Worm (Caenorhabditis elegans) whole organism, L2 larva: ENCODE measurements around the gene twk-48.

ENCODE experiments used
- C34F6.9 ChIP-seq: fragments of 150-350 bp; optimal IDR thresholded peaks from 2 replicates; lab custom pipeline; 2014; ENCODE audit warnings: missing biosample characterization, missing genetic modification characterization
- F13H6.1 ChIP-seq: sonication (generic microtip); optimal IDR thresholded peaks from 2 replicates; lab custom pipeline; 2016; ENCODE audit warnings: missing genetic modification characterization, missing compliant biosample characterization
- R02D3.7 ChIP-seq: fragments of 150-350 bp; optimal IDR thresholded peaks from 2 replicates; lab custom pipeline; 2014; ENCODE audit warnings: missing biosample characterization, missing genetic modification characterization
- Y55F3AM.14 ChIP-seq: fragments of 200-800 bp; sonication (Bioruptor generic); optimal IDR thresholded peaks from 2 replicates; lab custom pipeline; 2018; ENCODE audit warnings: mild to moderate bottlenecking, missing genetic modification characterization, missing compliant biosample characterization
- ZK546.5 ChIP-seq: sonication (generic microtip); optimal IDR thresholded peaks from 2 replicates; lab custom pipeline; 2017; ENCODE audit warnings: missing biosample characterization, missing genetic modification characterization
- alr-1 ChIP-seq: fragments of 150-350 bp; optimal IDR thresholded peaks from 2 replicates; lab custom pipeline; 2014; ENCODE audit warnings: missing biosample characterization, missing genetic modification characterization
- aly-2 ChIP-seq: fragments of 150-350 bp; optimal IDR thresholded peaks from 2 replicates; lab custom pipeline; 2014; ENCODE audit warnings: missing biosample characterization, missing genetic modification characterization
- ama-1 ChIP-seq: fragments of 150-350 bp; optimal IDR thresholded peaks from 2 replicates; lab custom pipeline; 2018; ENCODE audit warnings: inconsistent platforms
- blmp-1 ChIP-seq: sonication (generic microtip); optimal IDR thresholded peaks from 2 replicates; lab custom pipeline; 2017; ENCODE audit warnings: missing genetic modification characterization, mild to moderate bottlenecking, missing compliant biosample characterization, antibody characterized with exemption, moderate library complexity; ENCODE audit not compliant: insufficient read depth
- ceh-82 ChIP-seq: fragments of 150-350 bp; optimal IDR thresholded peaks from 2 replicates; lab custom pipeline; 2014; ENCODE audit warnings: missing biosample characterization, missing genetic modification characterization
- crh-2 ChIP-seq: sonication (generic microtip); optimal IDR thresholded peaks from 2 replicates; lab custom pipeline; 2017; ENCODE audit warnings: missing biosample characterization, missing genetic modification characterization
- dmd-4 ChIP-seq: sonication (generic microtip); optimal IDR thresholded peaks from 2 replicates; lab custom pipeline; 2017; ENCODE audit warnings: missing biosample characterization, missing genetic modification characterization
- elt-3 ChIP-seq: sonication (generic microtip); optimal IDR thresholded peaks from 2 replicates; lab custom pipeline; 2017; ENCODE audit warnings: missing biosample characterization, missing genetic modification characterization
- gmeb-1 ChIP-seq: fragments of 150-350 bp; optimal IDR thresholded peaks from 2 replicates; lab custom pipeline; 2014; ENCODE audit warnings: missing biosample characterization, missing genetic modification characterization
- lin-11 ChIP-seq: fragments of 150-350 bp; sonication (generic microtip); optimal IDR thresholded peaks from 2 replicates; lab custom pipeline; 2014; ENCODE audit warnings: missing biosample characterization, missing genetic modification characterization, inconsistent platforms, mixed read lengths
- lin-13 ChIP-seq: fragments of 150-350 bp; optimal IDR thresholded peaks from 2 replicates; lab custom pipeline; 2014; ENCODE audit warnings: missing biosample characterization, missing genetic modification reagents, missing genetic modification characterization
- lin-39 ChIP-seq: fragments of 150-350 bp; optimal IDR thresholded peaks from 2 replicates; lab custom pipeline; 2014; ENCODE audit warnings: missing biosample characterization, missing genetic modification reagents, missing genetic modification characterization
- lsy-2 ChIP-seq, 2 experiments: fragments of 150-350 bp in 1 of 2; sonication (generic microtip) in 1 of 2; optimal IDR thresholded peaks; 2 replicates each; lab custom pipeline; 2014 to 2017; ENCODE audit warnings: missing biosample characterization in 2 of 2, missing genetic modification characterization in 2 of 2
- mdl-1 ChIP-seq, 2 experiments: fragments of 150-350 bp in 1 of 2; sonication (generic microtip) in 1 of 2; optimal IDR thresholded peaks; 2 replicates each; lab custom pipeline; 2017; ENCODE audit warnings: missing biosample characterization in 2 of 2, missing genetic modification characterization in 2 of 2
- nhr-11 ChIP-seq: fragments of 150-350 bp; optimal IDR thresholded peaks from 2 replicates; lab custom pipeline; 2014; ENCODE audit warnings: missing biosample characterization, missing genetic modification characterization
- nhr-12 ChIP-seq: fragments of 150-350 bp; optimal IDR thresholded peaks from 2 replicates; lab custom pipeline; 2014; ENCODE audit warnings: missing biosample characterization, missing genetic modification characterization
- nhr-129 ChIP-seq: fragments of 150-350 bp; optimal IDR thresholded peaks from 2 replicates; lab custom pipeline; 2014; ENCODE audit warnings: missing biosample characterization, missing genetic modification characterization
- nhr-21 ChIP-seq: fragments of 150-350 bp; optimal IDR thresholded peaks from 2 replicates; lab custom pipeline; 2014; ENCODE audit warnings: missing biosample characterization, missing genetic modification characterization
- nhr-237 ChIP-seq: fragments of 150-350 bp; optimal IDR thresholded peaks from 2 replicates; lab custom pipeline; 2014; ENCODE audit warnings: missing biosample characterization, missing genetic modification characterization
- nhr-25 ChIP-seq: fragments of 150-350 bp; sonication (generic microtip); optimal IDR thresholded peaks from 3 replicates; lab custom pipeline; 2014; ENCODE audit warnings: missing biosample characterization, missing genetic modification characterization
- nhr-6 ChIP-seq: fragments of 150-350 bp; optimal IDR thresholded peaks from 2 replicates; lab custom pipeline; 2014; ENCODE audit warnings: missing biosample characterization, missing genetic modification characterization
- nhr-77 ChIP-seq: fragments of 150-350 bp; optimal IDR thresholded peaks from 2 replicates; lab custom pipeline; 2014; ENCODE audit warnings: missing biosample characterization, missing genetic modification characterization
- peb-1 ChIP-seq: fragments of 150-350 bp; optimal IDR thresholded peaks from 2 replicates; lab custom pipeline; 2014; ENCODE audit warnings: missing biosample characterization, missing genetic modification characterization
- sma-3 ChIP-seq: sonication (generic microtip); optimal IDR thresholded peaks from 2 replicates; lab custom pipeline; 2016; ENCODE audit warnings: missing genetic modification reagents, missing genetic modification characterization, missing compliant biosample characterization
- sma-9 ChIP-seq, 2 experiments: fragments of 150-350 bp in 1 of 2; sonication (generic microtip) in 1 of 2; optimal IDR thresholded peaks; 2 replicates each; lab custom pipeline; 2014 to 2016; ENCODE audit warnings: missing genetic modification characterization in 2 of 2, mild to moderate bottlenecking in 1 of 2, missing biosample characterization in 1 of 2, missing compliant biosample characterization in 1 of 2, missing genetic modification reagents in 1 of 2, moderate library complexity in 1 of 2
- snpc-4 ChIP-seq: fragments of 150-350 bp; optimal IDR thresholded peaks from 2 replicates; lab custom pipeline; 2014; ENCODE audit warnings: missing biosample characterization, missing genetic modification characterization
- unc-39 ChIP-seq: fragments of 150-350 bp; optimal IDR thresholded peaks from 2 replicates; lab custom pipeline; 2014; ENCODE audit warnings: missing biosample characterization, missing genetic modification characterization
- unc-62 ChIP-seq: fragments of 150-350 bp; optimal IDR thresholded peaks from 2 replicates; lab custom pipeline; 2014; ENCODE audit warnings: missing biosample characterization, missing genetic modification reagents, missing genetic modification characterization
- ztf-1 ChIP-seq: fragments of 200-800 bp; sonication (Bioruptor generic); conservative IDR thresholded peaks from 2 replicates; pipeline ENCODE4 v1.3.6; 2022; ENCODE audit warnings: missing genetic modification characterization, missing compliant biosample characterization

Gene twk-48

DNA sequence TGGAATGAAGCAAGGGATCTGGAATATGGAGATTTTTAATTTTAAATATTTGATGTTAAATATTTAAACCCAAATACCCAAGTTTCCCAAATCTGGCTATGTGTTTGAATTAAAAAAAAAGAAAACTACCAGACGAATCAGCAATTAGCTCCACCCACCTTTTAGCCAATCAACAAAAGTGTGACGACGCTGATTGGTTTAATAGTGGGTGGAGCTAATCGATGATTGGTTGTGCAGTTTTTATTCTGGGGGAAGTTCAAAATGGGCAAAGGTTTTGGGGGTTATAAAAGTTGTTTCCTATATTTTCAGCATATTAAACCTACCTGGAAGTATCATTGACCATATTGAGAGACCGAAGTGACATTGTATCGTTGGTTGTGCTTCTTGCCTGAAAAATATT, 14.0 kb downstream of the twk-48 start:
- TF ChIP-seq lsy-2 (tag; optimal IDR thresholded peaks at IDR 0.05; lab: Kevin White, UChicago) = no peak

DNA sequence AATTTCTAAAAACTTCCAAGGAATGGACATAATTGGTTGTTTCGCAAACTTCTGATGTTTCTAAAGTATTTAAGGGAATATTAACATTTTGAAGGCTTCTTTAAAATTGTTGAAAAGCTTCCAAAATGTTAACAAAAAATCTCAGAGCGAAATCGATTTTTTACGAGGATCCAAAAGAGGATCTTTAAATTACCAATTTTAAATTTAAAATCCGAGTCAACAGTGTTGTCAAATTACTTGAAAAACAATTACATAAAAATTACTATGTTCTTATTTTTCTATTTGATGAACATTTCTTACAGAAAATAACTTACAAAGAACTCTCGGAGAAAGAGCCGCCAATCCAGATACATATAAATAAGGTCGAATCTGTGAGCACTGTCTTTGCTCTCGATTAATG, 16.4 kb downstream of the twk-48 start, which contains the start of gene ZK757.10:
Gene ZK757.10, plus strand, starts transcription at position 301 of the 400 bp plus-strand sequence.
- TF ChIP-seq Y55F3AM.14 (no peak), nhr-77 (no peak), nhr-129 (tag; lab: Kevin White, UChicago) (no peak), gmeb-1 (tag; lab: Kevin White, UChicago) (no peak), lsy-2 (tag; optimal IDR thresholded peaks at IDR 0.05; lab: Kevin White, UChicago) (no peak), ZK546.5 (tag; lab: Kevin White, UChicago) (no peak), aly-2 (tag; lab: Kevin White, UChicago) (no peak), ceh-82 (tag; lab: Kevin White, UChicago) (no peak), nhr-237 (no peak), snpc-4 (tag; lab: Kevin White, UChicago) (no peak), ztf-1 (GFP tag; lab: Robert Waterston, UW) (no peak), unc-39 (tag; lab: Kevin White, UChicago) (no peak), alr-1 (tag; lab: Kevin White, UChicago) (no peak), R02D3.7 (tag; lab: Kevin White, UChicago) (no peak), blmp-1 (tag; lab: Kevin White, UChicago) (no peak), sma-3 (no peak), nhr-25 (no peak)

DNA sequence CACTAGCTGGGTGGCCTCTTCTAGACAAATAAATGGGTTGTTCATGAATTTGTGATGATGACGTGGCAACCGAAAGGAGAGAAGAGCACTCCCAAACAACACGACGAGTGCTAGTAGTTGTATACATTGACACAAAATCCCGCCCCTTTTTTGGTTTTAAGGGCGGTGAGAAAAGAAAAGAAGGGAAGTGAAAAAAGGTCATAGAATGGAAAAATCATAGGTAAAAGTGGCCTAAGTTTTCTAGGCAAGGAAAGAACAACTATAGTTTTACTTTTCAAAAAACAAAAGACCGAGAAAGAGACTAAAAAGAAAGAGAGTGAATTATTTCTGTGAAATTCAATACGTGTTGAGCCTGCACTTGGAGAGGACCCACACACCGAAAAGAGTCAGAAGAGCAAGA, 18.3 kb downstream of the twk-48 start, which contains the start of gene ZK757.2:
Gene ZK757.2, minus strand, starts transcription at position 101 of the 400 bp plus-strand sequence.
- TF ChIP-seq peb-1 (tag; lab: Kevin White, UChicago) (no peak), nhr-21 (tag; lab: Kevin White, UChicago) (no peak), unc-39 (tag; lab: Kevin White, UChicago) (no peak), unc-62 (GFP tag; lab: Kevin White, UChicago) (no peak), ztf-1 (GFP tag; lab: Robert Waterston, UW) (no peak)

DNA sequence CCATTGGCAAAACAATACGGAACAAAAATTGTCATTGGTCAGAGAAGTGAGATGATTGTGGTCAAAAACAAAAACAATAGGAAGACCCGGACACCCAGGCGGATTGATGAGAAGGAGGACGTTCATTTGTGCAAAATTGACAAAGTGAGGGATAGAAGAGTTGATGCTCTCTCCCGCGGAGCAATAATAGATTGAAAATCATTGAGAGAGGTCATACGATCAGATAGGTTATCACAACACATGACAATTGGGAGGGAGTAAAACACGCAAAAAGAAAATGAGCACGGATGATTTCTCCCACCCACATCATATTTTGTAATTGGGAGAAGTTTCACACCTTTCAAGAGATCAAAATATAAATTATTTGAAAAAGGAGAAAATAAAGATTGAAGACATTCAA, 25.1 kb downstream of the twk-48 start:
- TF ChIP-seq C34F6.9 (tag; lab: Kevin White, UChicago) (peak; percentile 35), nhr-6 (tag; lab: Kevin White, UChicago) (no peak), lin-13 (GFP tag; lab: Kevin White, UChicago) (no peak), ztf-1 (GFP tag; lab: Robert Waterston, UW) (no peak), aly-2 (tag; lab: Kevin White, UChicago) (no peak), F13H6.1 (peak; percentile 45), nhr-129 (tag; lab: Kevin White, UChicago) (peak; percentile 52), nhr-12 (tag; lab: Kevin White, UChicago) (no peak), lin-39 (no peak)

DNA sequence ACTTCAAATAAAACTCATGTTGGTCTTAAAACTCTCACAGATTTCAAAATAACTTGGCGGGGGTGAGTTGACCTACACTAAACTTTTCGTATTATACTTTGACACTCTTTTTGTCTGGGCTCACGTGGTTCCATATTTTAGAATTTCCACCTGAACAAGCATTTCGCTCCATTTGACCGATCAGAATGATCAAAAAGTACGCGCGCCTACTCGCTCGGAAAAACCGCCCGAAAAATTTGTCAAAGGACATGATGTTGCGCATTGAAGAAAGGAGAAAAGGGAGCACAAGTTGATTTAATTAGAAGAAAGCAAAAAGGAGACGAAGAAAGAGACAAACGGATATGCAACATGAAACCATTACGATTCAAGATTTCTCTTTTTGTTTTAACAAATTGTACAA, 25.8 kb downstream of the twk-48 start:
- TF ChIP-seq snpc-4 (tag; lab: Kevin White, UChicago) = no peak
- peak; percentile 1 for TF ChIP-seq C34F6.9 (tag; lab: Kevin White, UChicago)

DNA sequence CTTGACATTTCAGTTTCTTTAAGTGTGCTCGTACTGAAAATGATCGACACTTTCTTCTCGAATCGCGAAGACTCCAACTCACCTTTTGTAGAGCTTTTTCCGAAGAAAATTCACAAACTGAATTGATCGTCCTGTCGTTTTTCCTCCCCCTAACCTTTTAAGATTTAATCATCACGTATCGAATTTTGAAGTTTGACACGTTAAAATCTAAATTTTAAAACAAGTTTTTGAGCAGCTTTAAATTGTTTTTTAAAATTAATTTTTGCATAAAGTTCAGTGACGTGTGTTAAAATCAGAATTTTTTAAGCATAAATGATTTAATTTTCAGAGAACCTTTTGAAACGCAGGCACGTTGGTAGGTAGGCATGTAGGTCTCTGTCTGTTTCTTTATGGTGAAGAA, 30.8 kb downstream of the twk-48 start, which contains the start of gene alg-4:
Gene alg-4, minus strand, starts transcription at position 101 of the 400 bp plus-strand sequence.
- TF ChIP-seq ama-1 (no peak), crh-2 (tag; lab: Kevin White, UChicago) (no peak), nhr-77 (no peak), blmp-1 (tag; lab: Kevin White, UChicago) (no peak), R02D3.7 (tag; lab: Kevin White, UChicago) (no peak), sma-9 (GFP tag; optimal IDR thresholded peaks at IDR 0.05; lab: Kevin White, UChicago) (no peak), sma-9 (tag; optimal IDR thresholded peaks at IDR 0.05; lab: Kevin White, UChicago) (no peak), nhr-11 (tag; lab: Kevin White, UChicago) (no peak), snpc-4 (tag; lab: Kevin White, UChicago) (no peak), F13H6.1 (no peak), dmd-4 (no peak), mdl-1 (tag; optimal IDR thresholded peaks at IDR 0.05; lab: Kevin White, UChicago) (no peak), C34F6.9 (tag; lab: Kevin White, UChicago) (no peak), nhr-25 (no peak), aly-2 (tag; lab: Kevin White, UChicago) (no peak), unc-62 (GFP tag; lab: Kevin White, UChicago) (no peak), elt-3 (tag; lab: Kevin White, UChicago) (no peak), lin-11 (tag; lab: Kevin White, UChicago) (no peak), peb-1 (tag; lab: Kevin White, UChicago) (no peak), alr-1 (tag; lab: Kevin White, UChicago) (no peak)
